Fruit fly (Drosophila melanogaster) whole organism, prepupa: ENCODE data around the gene CG11698.
A peak's percentile ranks its signal among the peaks of the same experiment; 100 is the strongest.

Source experiments
- Blimp-1 ChIP-seq: fragments of 200-800 bp; sonication (Bioruptor generic); optimal IDR thresholded peaks from 3 replicates; lab custom pipeline; 2017; ENCODE audit warnings: missing biosample characterization, missing genetic modification characterization, mild to moderate bottlenecking, moderate library complexity, missing genetic modification reagents
- CG10631 ChIP-seq: fragments of 200-800 bp; sonication (Bioruptor generic); optimal IDR thresholded peaks from 2 replicates; lab custom pipeline; 2016; ENCODE audit warnings: missing biosample characterization, missing genetic modification characterization
- CG10669 ChIP-seq: fragments of 200-800 bp; sonication (Bioruptor generic); optimal IDR thresholded peaks from 3 replicates; lab custom pipeline; 2018; ENCODE audit warnings: missing biosample characterization, mild to moderate bottlenecking, missing genetic modification characterization, moderate library complexity
- CG11294 ChIP-seq: fragments of 200-800 bp; sonication (Bioruptor generic); IDR thresholded peaks from 2 replicates; pipeline ENCODE4 v1.3.6; 2022; ENCODE audit warnings: missing biosample characterization, missing genetic modification characterization
- CG11762 ChIP-seq: fragments of 200-800 bp; sonication (Bioruptor generic); optimal IDR thresholded peaks from 3 replicates; lab custom pipeline; 2016; ENCODE audit warnings: missing biosample characterization, missing genetic modification characterization; ENCODE audit not compliant: insufficient read depth
- CG16779 ChIP-seq: fragments of 200-800 bp; sonication (Bioruptor generic); optimal IDR thresholded peaks from 3 replicates; lab custom pipeline; 2017; ENCODE audit warnings: missing biosample characterization, mild to moderate bottlenecking, missing genetic modification characterization
- CG31627 ChIP-seq: fragments of 200-800 bp; sonication (Bioruptor generic); optimal IDR thresholded peaks from 3 replicates; lab custom pipeline; 2016; ENCODE audit warnings: missing biosample characterization, missing genetic modification characterization
- CG32006 ChIP-seq: fragments of 200-800 bp; sonication (Bioruptor generic); optimal IDR thresholded peaks from 3 replicates; lab custom pipeline; 2017; ENCODE audit warnings: missing biosample characterization, mild to moderate bottlenecking, missing genetic modification characterization
- CG34406 ChIP-seq: fragments of 200-800 bp; sonication (Bioruptor generic); optimal IDR thresholded peaks from 3 replicates; lab custom pipeline; 2016; ENCODE audit warnings: missing biosample characterization, missing genetic modification characterization
- CG3919 ChIP-seq: fragments of 200-800 bp; sonication (Bioruptor generic); optimal IDR thresholded peaks from 3 replicates; lab custom pipeline; 2016; ENCODE audit warnings: missing biosample characterization, missing genetic modification characterization
- CG4318 ChIP-seq: fragments of 200-800 bp; sonication (Bioruptor generic); optimal IDR thresholded peaks from 3 replicates; lab custom pipeline; 2017; ENCODE audit warnings: missing biosample characterization, mild to moderate bottlenecking, missing genetic modification characterization
- CG6163 ChIP-seq: fragments of 200-800 bp; sonication (Bioruptor generic); IDR thresholded peaks from 3 replicates; pipeline ENCODE4 v1.3.6; 2022; ENCODE audit warnings: missing biosample characterization, missing genetic modification characterization
- CG6276 ChIP-seq: fragments of 200-800 bp; sonication (Bioruptor generic); optimal IDR thresholded peaks from 2 replicates; lab custom pipeline; 2017; ENCODE audit warnings: missing biosample characterization, mild to moderate bottlenecking, missing genetic modification characterization
- CG6792 ChIP-seq: fragments of 200-800 bp; sonication (Bioruptor generic); optimal IDR thresholded peaks from 3 replicates; lab custom pipeline; 2016; ENCODE audit warnings: missing biosample characterization, missing genetic modification characterization
- CG6808 ChIP-seq: fragments of 200-800 bp; sonication (Bioruptor generic); optimal IDR thresholded peaks from 3 replicates; lab custom pipeline; 2017; ENCODE audit warnings: missing biosample characterization, missing genetic modification characterization, mild to moderate bottlenecking, moderate library complexity, missing genetic modification reagents
- CG6854 ChIP-seq: fragments of 200-800 bp; sonication (Bioruptor generic); optimal IDR thresholded peaks from 2 replicates; lab custom pipeline; 2017; ENCODE audit warnings: missing biosample characterization, mild to moderate bottlenecking, missing genetic modification characterization
- CG8119 ChIP-seq: fragments of 200-800 bp; sonication (Bioruptor generic); IDR thresholded peaks from 3 replicates; pipeline ENCODE4 v1.3.6; 2022; ENCODE audit warnings: missing biosample characterization, missing genetic modification characterization
- CG8632 ChIP-seq: fragments of 200-800 bp; sonication (Bioruptor generic); optimal IDR thresholded peaks from 3 replicates; lab custom pipeline; 2016; ENCODE audit warnings: missing biosample characterization, missing genetic modification characterization
- CG9139 ChIP-seq: fragments of 200-800 bp; sonication (Bioruptor generic); optimal IDR thresholded peaks from 3 replicates; lab custom pipeline; 2017; ENCODE audit warnings: missing biosample characterization, mild to moderate bottlenecking, missing genetic modification characterization
- Eip75B ChIP-seq: fragments of 200-800 bp; sonication (Bioruptor generic); optimal IDR thresholded peaks from 3 replicates; lab custom pipeline; 2016; ENCODE audit warnings: missing biosample characterization, missing genetic modification characterization
- Eip78C ChIP-seq: fragments of 200-800 bp; sonication (Bioruptor generic); peaks from one replicate; lab custom pipeline; 2016; ENCODE audit warnings: missing biosample characterization, missing genetic modification characterization
- Eip93F ChIP-seq: fragments of 200-800 bp; sonication (Bioruptor generic); optimal IDR thresholded peaks from 2 replicates; lab custom pipeline; 2016; ENCODE audit warnings: missing biosample characterization, mild to moderate bottlenecking, missing genetic modification characterization
- Ets21C ChIP-seq: fragments of 200-800 bp; sonication (Bioruptor generic); optimal IDR thresholded peaks from 3 replicates; lab custom pipeline; 2016; ENCODE audit warnings: missing biosample characterization, missing genetic modification characterization
- Ets96B ChIP-seq: fragments of 200-800 bp; optimal IDR thresholded peaks from 2 replicates; lab custom pipeline; 2019; ENCODE audit warnings: missing biosample characterization, mild to moderate bottlenecking, missing genetic modification characterization, moderate library complexity
- Gug ChIP-seq: fragments of 200-800 bp; sonication (Bioruptor generic); IDR thresholded peaks from 2 replicates; pipeline ENCODE4 v1.3.6; 2022; ENCODE audit warnings: missing biosample characterization, missing genetic modification characterization
- Hr38 ChIP-seq: sonication (Bioruptor generic); optimal IDR thresholded peaks from 2 replicates; lab custom pipeline; 2016; ENCODE audit warnings: missing biosample characterization, missing genetic modification characterization
- Hr39 ChIP-seq: fragments of 200-800 bp; sonication (Bioruptor generic); optimal IDR thresholded peaks from 2 replicates; lab custom pipeline; 2016; ENCODE audit warnings: missing biosample characterization, missing genetic modification characterization
- OdsH ChIP-seq: fragments of 200-800 bp; sonication (Bioruptor generic); optimal IDR thresholded peaks from 3 replicates; lab custom pipeline; 2016; ENCODE audit warnings: missing biosample characterization, missing genetic modification characterization
- Smox ChIP-seq: fragments of 200-800 bp; sonication (Bioruptor generic); optimal IDR thresholded peaks from 3 replicates; lab custom pipeline; 2016; ENCODE audit warnings: missing biosample characterization, missing genetic modification characterization
- Sox102F ChIP-seq: fragments of 200-800 bp; sonication (Bioruptor generic); optimal IDR thresholded peaks from 2 replicates; lab custom pipeline; 2016; ENCODE audit warnings: missing biosample characterization, mild to moderate bottlenecking, missing genetic modification characterization
- Sox14 ChIP-seq: fragments of 200-800 bp; sonication (Bioruptor generic); optimal IDR thresholded peaks from 3 replicates; lab custom pipeline; 2016; ENCODE audit warnings: missing biosample characterization, missing genetic modification characterization
- Sox15 ChIP-seq: fragments of 200-800 bp; sonication (Bioruptor generic); optimal IDR thresholded peaks from 3 replicates; lab custom pipeline; 2016; ENCODE audit warnings: missing biosample characterization, missing genetic modification characterization
- cyc ChIP-seq: fragments of 200-800 bp; sonication (Bioruptor generic); optimal IDR thresholded peaks from 3 replicates; lab custom pipeline; 2016; ENCODE audit warnings: missing biosample characterization, missing genetic modification characterization
- esn ChIP-seq: fragments of 200-800 bp; sonication (Bioruptor generic); optimal IDR thresholded peaks from 2 replicates; lab custom pipeline; 2016; ENCODE audit warnings: missing biosample characterization, mild to moderate bottlenecking, missing genetic modification characterization, moderate library complexity
- fd85E ChIP-seq: fragments of 200-800 bp; sonication (Bioruptor generic); optimal IDR thresholded peaks from 3 replicates; lab custom pipeline; 2016; ENCODE audit warnings: missing biosample characterization, missing genetic modification characterization
- fkh ChIP-seq: fragments of 200-800 bp; sonication (Bioruptor generic); optimal IDR thresholded peaks from 3 replicates; lab custom pipeline; 2017; ENCODE audit warnings: missing biosample characterization, mild to moderate bottlenecking, missing genetic modification characterization, moderate library complexity
- lz ChIP-seq: fragments of 200-800 bp; sonication (Bioruptor generic); optimal IDR thresholded peaks from 3 replicates; lab custom pipeline; 2016; ENCODE audit warnings: missing biosample characterization, missing genetic modification characterization
- net ChIP-seq: fragments of 200-800 bp; sonication (Bioruptor generic); optimal IDR thresholded peaks from 3 replicates; lab custom pipeline; 2016; ENCODE audit warnings: missing biosample characterization, missing genetic modification characterization
- pdm3 ChIP-seq: fragments of 200-800 bp; sonication (Bioruptor generic); optimal IDR thresholded peaks from 3 replicates; lab custom pipeline; 2016; ENCODE audit warnings: missing biosample characterization, missing genetic modification characterization
- salr ChIP-seq, 2 experiments: fragments of 200-800 bp; sonication (Bioruptor generic); optimal IDR thresholded peaks; 3 replicates each; lab custom pipeline; 2016 to 2018; ENCODE audit warnings: missing biosample characterization in 2 of 2, missing genetic modification characterization in 2 of 2, mild to moderate bottlenecking in 1 of 2
- spab ChIP-seq: fragments of 200-800 bp; sonication (Bioruptor generic); optimal IDR thresholded peaks from 2 replicates; lab custom pipeline; 2017; ENCODE audit warnings: missing biosample characterization, mild to moderate bottlenecking, missing genetic modification characterization, missing genetic modification reagents
- ss ChIP-seq, 2 experiments: fragments of 200-800 bp; sonication (Bioruptor generic); optimal IDR thresholded peaks; 2 replicates in 1 of 2; 3 replicates in 1 of 2; lab custom pipeline; 2017 to 2018; ENCODE audit warnings: mild to moderate bottlenecking in 2 of 2, missing biosample characterization in 2 of 2, missing genetic modification characterization in 2 of 2, moderate library complexity in 1 of 2
- svp ChIP-seq: fragments of 200-800 bp; sonication (Bioruptor generic); peaks from one replicate; lab custom pipeline; 2016; ENCODE audit warnings: missing biosample characterization, missing genetic modification characterization
- topi ChIP-seq: fragments of 200-800 bp; sonication (Bioruptor generic); optimal IDR thresholded peaks from 3 replicates; lab custom pipeline; 2016; ENCODE audit warnings: missing biosample characterization, missing genetic modification characterization
- vri ChIP-seq: fragments of 200-800 bp; sonication (Bioruptor generic); optimal IDR thresholded peaks from 3 replicates; lab custom pipeline; 2016; ENCODE audit warnings: missing biosample characterization, mild to moderate bottlenecking, missing genetic modification characterization

Gene CG11698

dm6 chr3R:8277494-8278293, 34.3 kb upstream of the CG11698 start, which contains the start of gene ato:
Gene ato (plus strand): TSS chr3R:8278052.
- no peak for TF ChIP-seq vri (GFP tag; lab: Kevin White, UChicago)
- no peak for TF ChIP-seq CG9139
- TF ChIP-seq CG6163 (GFP tag; lab: Robert Waterston, UW): 0 out of 3 replicates have a peak, but pooled peaks have one; percentile 18
- no peak for TF ChIP-seq lz (GFP tag; lab: Kevin White, UChicago)
- TF ChIP-seq ss (GFP tag; optimal IDR thresholded peaks at IDR 0.05; lab: Kevin White, UChicago): peak in 1 of 2 experiments; percentile 5

- TF ChIP-seq svp (GFP tag; lab: Kevin White, UChicago) (peak; percentile 93), esn (peak; percentile 16), ss (GFP tag; optimal IDR thresholded peaks at IDR 0.05; lab: Kevin White, UChicago) (no peak), Eip78C (GFP tag; lab: Kevin White, UChicago) (peak; percentile 38), cyc (GFP tag; lab: Kevin White, UChicago) (no peak), Blimp-1 (no peak)
- TF ChIP-seq, all 60 proteins: peak for 3
Measured at dm6 chr3R:8279970-8280369, 32.0 kb upstream of the CG11698 start.

dm6 chr3R:8282727-8283126, 29.3 kb upstream of the CG11698 start:
- no peak for TF ChIP-seq Ets96B (tag; lab: Kevin White, UChicago)
- TF ChIP-seq Hr38 (GFP tag; lab: Kevin White, UChicago): no peak
- peak; percentile 19 for TF ChIP-seq cyc (GFP tag; lab: Kevin White, UChicago)
- peak; percentile 24 for TF ChIP-seq Ets21C (GFP tag; lab: Kevin White, UChicago)
- no peak for TF ChIP-seq CG9139
- no peak for TF ChIP-seq CG4318 (GFP tag; lab: Kevin White, UChicago)
- TF ChIP-seq CG32006 (GFP tag; lab: Kevin White, UChicago): no peak
- TF ChIP-seq pdm3: peak; percentile 0
- TF ChIP-seq Smox (GFP tag; lab: Kevin White, UChicago): peak; percentile 51
- no peak for TF ChIP-seq CG11294 (GFP tag; lab: Robert Waterston, UW)
- TF ChIP-seq CG6854 (GFP tag; lab: Kevin White, UChicago): no peak
- no peak for TF ChIP-seq salr (GFP tag; optimal IDR thresholded peaks at IDR 0.05; lab: Kevin White, UChicago)
- TF ChIP-seq vri (GFP tag; lab: Kevin White, UChicago): peak; percentile 5
- TF ChIP-seq Blimp-1: peak; percentile 53
- TF ChIP-seq Eip93F (GFP tag; lab: Kevin White, UChicago): no peak
- peak; percentile 81 for TF ChIP-seq svp (GFP tag; lab: Kevin White, UChicago)
- no peak for TF ChIP-seq Sox15
- TF ChIP-seq CG11762 (GFP tag; lab: Kevin White, UChicago): no peak
- TF ChIP-seq OdsH (GFP tag; lab: Kevin White, UChicago): no peak
- TF ChIP-seq CG8119: no peak
- TF ChIP-seq CG6808: no peak
- TF ChIP-seq spab (GFP tag; lab: Kevin White, UChicago): no peak
- no peak for TF ChIP-seq CG10631 (GFP tag; lab: Kevin White, UChicago)
- peak; percentile 54 for TF ChIP-seq esn
- TF ChIP-seq CG6792 (GFP tag; lab: Kevin White, UChicago): peak; percentile 4
- no peak for TF ChIP-seq Eip75B
- TF ChIP-seq CG10669: no peak
- peak; percentile 33 for TF ChIP-seq CG31627 (GFP tag; lab: Kevin White, UChicago)
- TF ChIP-seq CG8632 (GFP tag; lab: Kevin White, UChicago): no peak
- TF ChIP-seq CG3919 (GFP tag; lab: Kevin White, UChicago): no peak
- no peak for TF ChIP-seq CG16779
- TF ChIP-seq CG6276 (GFP tag; lab: Kevin White, UChicago): no peak
- no peak for TF ChIP-seq Gug (GFP tag; lab: Robert Waterston, UW)
- no peak for TF ChIP-seq fkh (GFP tag; lab: Kevin White, UChicago)
- TF ChIP-seq Sox14 (GFP tag; lab: Kevin White, UChicago): no peak
- no peak for TF ChIP-seq fd85E
- peak; percentile 27 for TF ChIP-seq lz (GFP tag; lab: Kevin White, UChicago)
- TF ChIP-seq Sox102F: peak; percentile 59
- no peak for TF ChIP-seq net
- peak; percentile 22 for TF ChIP-seq CG34406 (GFP tag; lab: Kevin White, UChicago)
- peak; percentile 54 for TF ChIP-seq Hr39 (GFP tag; lab: Kevin White, UChicago)
- TF ChIP-seq topi (GFP tag; lab: Kevin White, UChicago): peak; percentile 45
